Worm (Caenorhabditis elegans): Measurements from ENCODE around the gene ZC239.15.
"Not testable (repeated sequence)": the region's sequence is repeated elsewhere in the genome, so short reads cannot be mapped to it uniquely, and the experiment has no call there.

DNA sequence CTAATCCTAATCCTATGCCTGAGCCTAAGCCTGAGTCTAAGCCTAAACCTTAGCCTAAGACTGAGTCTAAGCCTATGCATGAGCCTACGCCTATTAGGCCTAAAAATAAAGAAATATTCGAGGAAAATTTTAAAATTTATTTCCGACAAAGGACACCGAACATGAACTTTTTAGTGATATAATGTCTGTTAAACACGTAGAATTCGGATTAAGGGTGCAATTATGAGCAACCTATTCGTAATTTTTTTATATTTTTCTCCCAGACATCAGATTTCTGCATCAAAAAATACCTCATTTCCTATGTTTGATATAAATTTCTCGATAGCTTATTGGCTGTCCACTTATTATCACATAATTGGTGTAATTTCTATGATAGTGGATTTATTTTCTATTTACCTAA lies 35.5 kb downstream of the ZC239.15 start, which contains the start of gene Y27F2A.11:
- not testable (repeated sequence) for TF ChIP-seq pax-1 (tag; optimal IDR thresholded peaks at IDR 0.05); Y22D7AL.16 (tag; optimal IDR thresholded peaks at IDR 0.05); lin-11 (tag; optimal IDR thresholded peaks at IDR 0.05); T23F11.4 (GFP tag; optimal IDR thresholded peaks at IDR 0.05); ets-4 (tag; optimal IDR thresholded peaks at IDR 0.05); unc-86 (tag; optimal IDR thresholded peaks at IDR 0.05); hlh-8 (tag; optimal IDR thresholded peaks at IDR 0.05); elt-2 (tag; optimal IDR thresholded peaks at IDR 0.05)

Data from whole organism, late embryonic.